Worm (Caenorhabditis elegans): ENCODE data around the gene T04A8.18.
A peak's percentile ranks its signal among the peaks of the same experiment; 100 is the strongest.

Gene T04A8.18

ce11 chrIII:4668073-4668472, 40.9 kb upstream of the T04A8.18 start:
- TF ChIP-seq ztf-11 (tag; optimal IDR thresholded peaks at IDR 0.05) (no peak), ces-1 (GFP tag; optimal IDR thresholded peaks at IDR 0.05) (no peak), flh-1 (GFP tag; optimal IDR thresholded peaks at IDR 0.05) (no peak), drap-1 (GFP tag; optimal IDR thresholded peaks at IDR 0.05) (no peak), unc-62 (GFP tag; optimal IDR thresholded peaks at IDR 0.05) (no peak), blmp-1 (tag; optimal IDR thresholded peaks at IDR 0.05) (no peak), nhr-12 (tag; optimal IDR thresholded peaks at IDR 0.05) (no peak)

- TF ChIP-seq drap-1 (GFP tag; optimal IDR thresholded peaks at IDR 0.05) (no peak), ceh-43 (GFP tag; optimal IDR thresholded peaks at IDR 0.05) (no peak), zip-8 (tag; optimal IDR thresholded peaks at IDR 0.05) (no peak), mls-2 (tag; optimal IDR thresholded peaks at IDR 0.05) (no peak), snpc-4 (tag; optimal IDR thresholded peaks at IDR 0.05) (no peak), elt-1 (tag; optimal IDR thresholded peaks at IDR 0.05; ENCODE audit: borderline replicate concordance, insufficient read depth) (no peak), unc-62 (GFP tag; optimal IDR thresholded peaks at IDR 0.05) (no peak), bed-3 (GFP tag; optimal IDR thresholded peaks at IDR 0.05) (no peak), nhr-76 (tag; optimal IDR thresholded peaks at IDR 0.05) (no peak), hlh-1 (tag; optimal IDR thresholded peaks at IDR 0.05) (no peak), lsy-2 (tag; optimal IDR thresholded peaks at IDR 0.05) (no peak), ham-2 (GFP tag; optimal IDR thresholded peaks at IDR 0.05) (no peak), ceh-39 (tag; optimal IDR thresholded peaks at IDR 0.05) (no peak), sptf-1 (tag; optimal IDR thresholded peaks at IDR 0.05) (no peak)
Observed at ce11 chrIII:4671491-4671890, 37.5 kb upstream of the T04A8.18 start, which contains the start of gene T23F11.11. Gene T23F11.11, minus strand, starts transcription at chrIII:4671591.

ce11 chrIII:4671949-4672348, 37.1 kb upstream of the T04A8.18 start, which contains the start of gene srg-13:
Gene srg-13, plus strand, starts transcription at chrIII:4672249.
- no peak for TF ChIP-seq elt-1 (tag; optimal IDR thresholded peaks at IDR 0.05; ENCODE audit: borderline replicate concordance, insufficient read depth)
- TF ChIP-seq drap-1 (GFP tag; optimal IDR thresholded peaks at IDR 0.05): no peak
- TF ChIP-seq lsy-2 (tag; optimal IDR thresholded peaks at IDR 0.05): no peak
- TF ChIP-seq mep-1 (tag; optimal IDR thresholded peaks at IDR 0.05): no peak
- TF ChIP-seq flh-1 (GFP tag; optimal IDR thresholded peaks at IDR 0.05): no peak

- no peak for TF ChIP-seq sptf-1 (tag; optimal IDR thresholded peaks at IDR 0.05)
- TF ChIP-seq nhr-76 (tag; optimal IDR thresholded peaks at IDR 0.05): no peak
- no peak for TF ChIP-seq ces-1 (GFP tag; optimal IDR thresholded peaks at IDR 0.05)
- no peak for TF ChIP-seq nhr-2 (tag; optimal IDR thresholded peaks at IDR 0.05)
- TF ChIP-seq cnd-1 (tag; optimal IDR thresholded peaks at IDR 0.05): no peak
- no peak for TF ChIP-seq ztf-11 (tag; optimal IDR thresholded peaks at IDR 0.05)
- no peak for TF ChIP-seq ceh-39 (tag; optimal IDR thresholded peaks at IDR 0.05)
Observed at ce11 chrIII:4677466-4677865, 31.5 kb upstream of the T04A8.18 start, which contains the start of gene srg-10. Gene srg-10, plus strand, starts transcription at chrIII:4677766.

- TF ChIP-seq drap-1 (GFP tag; optimal IDR thresholded peaks at IDR 0.05): no peak
- no peak for TF ChIP-seq ces-1 (GFP tag; optimal IDR thresholded peaks at IDR 0.05)
- no peak for TF ChIP-seq hlh-1 (tag; optimal IDR thresholded peaks at IDR 0.05)
- TF ChIP-seq bed-3 (GFP tag; optimal IDR thresholded peaks at IDR 0.05): no peak
- TF ChIP-seq sptf-1 (tag; optimal IDR thresholded peaks at IDR 0.05): no peak
- TF ChIP-seq lin-13 (tag; optimal IDR thresholded peaks at IDR 0.05): no peak
- TF ChIP-seq lin-32 (GFP tag; optimal IDR thresholded peaks at IDR 0.05): no peak
- no peak for TF ChIP-seq nhr-237 (tag; optimal IDR thresholded peaks at IDR 0.05)
- TF ChIP-seq nhr-2 (tag; optimal IDR thresholded peaks at IDR 0.05): no peak
- TF ChIP-seq mep-1 (tag; optimal IDR thresholded peaks at IDR 0.05): no peak
Observed at ce11 chrIII:4679963-4680484, 29.0 kb upstream of the T04A8.18 start, which contains the start of gene srg-11. Gene srg-11, plus strand, starts transcription at chrIII:4680013.

ce11 chrIII:4687134-4687533, 21.9 kb upstream of the T04A8.18 start:
- TF ChIP-seq ceh-43 (GFP tag; optimal IDR thresholded peaks at IDR 0.05) (no peak), unc-62 (GFP tag; optimal IDR thresholded peaks at IDR 0.05) (peak; percentile 60), tbx-8 (GFP tag; optimal IDR thresholded peaks at IDR 0.05) (no peak)

ce11 chrIII:4688356-4688755, 20.7 kb upstream of the T04A8.18 start, which contains the start of gene tag-243:
Gene tag-243, minus strand, starts transcription at chrIII:4688456.
- TF ChIP-seq nhr-12 (tag; optimal IDR thresholded peaks at IDR 0.05) (no peak), ceh-39 (tag; optimal IDR thresholded peaks at IDR 0.05) (no peak), lsy-2 (tag; optimal IDR thresholded peaks at IDR 0.05) (no peak), nhr-76 (tag; optimal IDR thresholded peaks at IDR 0.05) (no peak), bed-3 (GFP tag; optimal IDR thresholded peaks at IDR 0.05) (no peak), blmp-1 (tag; optimal IDR thresholded peaks at IDR 0.05) (no peak), sem-2 (GFP tag; optimal IDR thresholded peaks at IDR 0.05) (no peak), snpc-4 (tag; optimal IDR thresholded peaks at IDR 0.05) (no peak), ham-2 (GFP tag; optimal IDR thresholded peaks at IDR 0.05) (no peak), ceh-83 (GFP tag; optimal IDR thresholded peaks at IDR 0.05) (no peak), cnd-1 (tag; optimal IDR thresholded peaks at IDR 0.05) (no peak), M03D4.4 (tag; optimal IDR thresholded peaks at IDR 0.05) (no peak), flh-1 (GFP tag; optimal IDR thresholded peaks at IDR 0.05) (no peak)

Measured in whole organism, mixed stage, embryonic.